Worm (Caenorhabditis elegans) whole organism, mixed stage, embryonic: ENCODE results near the gene ZK930.6.

Experiments used
- M03D4.4 ChIP-seq: sonication (generic microtip); optimal IDR thresholded peaks from 2 replicates; lab custom pipeline; 2017; ENCODE audit warnings: mild to moderate bottlenecking, missing genetic modification characterization, missing compliant biosample characterization
- bed-3 ChIP-seq: fragments of 200-800 bp; sonication (Bioruptor generic); optimal IDR thresholded peaks from 3 replicates; lab custom pipeline; 2018; ENCODE audit warnings: mild to moderate bottlenecking, missing genetic modification characterization, moderate library complexity, missing compliant biosample characterization
- blmp-1 ChIP-seq: fragments of 150-350 bp; optimal IDR thresholded peaks from 2 replicates; lab custom pipeline; 2014; ENCODE audit warnings: missing biosample characterization, missing genetic modification characterization
- ceh-39 ChIP-seq: fragments of 150-350 bp; optimal IDR thresholded peaks from 2 replicates; lab custom pipeline; 2014; ENCODE audit warnings: missing biosample characterization, missing genetic modification characterization
- ceh-43 ChIP-seq: fragments of 200-800 bp; sonication (Bioruptor generic); optimal IDR thresholded peaks from 2 replicates; lab custom pipeline; 2018; ENCODE audit warnings: mild to moderate bottlenecking, missing genetic modification characterization, moderate library complexity, missing compliant biosample characterization
- ceh-83 ChIP-seq: fragments of 200-800 bp; sonication (Bioruptor generic); optimal IDR thresholded peaks from 2 replicates; lab custom pipeline; 2018; ENCODE audit warnings: mild to moderate bottlenecking, missing genetic modification characterization, missing compliant biosample characterization
- ces-1 ChIP-seq: fragments of 150-350 bp; optimal IDR thresholded peaks from 2 replicates; lab custom pipeline; 2014; ENCODE audit warnings: missing biosample characterization, missing genetic modification reagents, missing genetic modification characterization
- elt-1 ChIP-seq: sonication (generic microtip); optimal IDR thresholded peaks from 2 replicates; lab custom pipeline; 2017; ENCODE audit warnings: missing genetic modification characterization, mild to moderate bottlenecking, missing compliant biosample characterization, antibody characterized with exemption, moderate library complexity, borderline replicate concordance; ENCODE audit not compliant: insufficient read depth
- elt-3 ChIP-seq: fragments of 150-350 bp; optimal IDR thresholded peaks from 2 replicates; lab custom pipeline; 2014; ENCODE audit warnings: missing biosample characterization, missing genetic modification characterization
- flh-1 ChIP-seq: fragments of 200-800 bp; sonication (Bioruptor generic); optimal IDR thresholded peaks from 2 replicates; lab custom pipeline; 2018; ENCODE audit warnings: mild to moderate bottlenecking, missing genetic modification characterization, moderate library complexity, missing compliant biosample characterization
- ham-2 ChIP-seq: fragments of 200-800 bp; sonication (Bioruptor generic); optimal IDR thresholded peaks from 2 replicates; lab custom pipeline; 2018; ENCODE audit warnings: mild to moderate bottlenecking, missing genetic modification characterization, missing compliant biosample characterization
- hlh-1 ChIP-seq: fragments of 150-350 bp; optimal IDR thresholded peaks from 2 replicates; lab custom pipeline; 2014; ENCODE audit warnings: missing biosample characterization, missing genetic modification reagents, missing genetic modification characterization
- lin-13 ChIP-seq: fragments of 150-350 bp; optimal IDR thresholded peaks from 2 replicates; lab custom pipeline; 2014; ENCODE audit warnings: missing biosample characterization, missing genetic modification characterization
- lin-32 ChIP-seq: fragments of 200-800 bp; sonication (Bioruptor generic); optimal IDR thresholded peaks from 2 replicates; lab custom pipeline; 2018; ENCODE audit warnings: mild to moderate bottlenecking, missing genetic modification characterization, missing compliant biosample characterization
- lsy-2 ChIP-seq: fragments of 150-350 bp; optimal IDR thresholded peaks from 2 replicates; lab custom pipeline; 2014; ENCODE audit warnings: missing biosample characterization, missing genetic modification characterization
- mab-5 ChIP-seq: fragments of 150-350 bp; optimal IDR thresholded peaks from 2 replicates; lab custom pipeline; 2014; ENCODE audit warnings: missing biosample characterization, missing genetic modification characterization
- mep-1 ChIP-seq: fragments of 150-350 bp; optimal IDR thresholded peaks from 2 replicates; lab custom pipeline; 2017; ENCODE audit warnings: missing biosample characterization, missing genetic modification reagents, missing genetic modification characterization, inconsistent platforms
- nhr-12 ChIP-seq: fragments of 150-350 bp; optimal IDR thresholded peaks from 2 replicates; lab custom pipeline; 2014; ENCODE audit warnings: missing biosample characterization, missing genetic modification characterization
- nhr-2 ChIP-seq: fragments of 150-350 bp; optimal IDR thresholded peaks from 2 replicates; lab custom pipeline; 2014; ENCODE audit warnings: missing biosample characterization, missing genetic modification characterization
- nhr-237 ChIP-seq: fragments of 150-350 bp; optimal IDR thresholded peaks from 2 replicates; lab custom pipeline; 2014; ENCODE audit warnings: missing biosample characterization, missing genetic modification characterization
- nhr-28 ChIP-seq: fragments of 150-350 bp; optimal IDR thresholded peaks from 2 replicates; lab custom pipeline; 2014; ENCODE audit warnings: missing biosample characterization, missing genetic modification characterization
- nhr-76 ChIP-seq: sonication (generic microtip); optimal IDR thresholded peaks from 2 replicates; lab custom pipeline; 2017; ENCODE audit warnings: missing biosample characterization, missing genetic modification characterization
- pha-4 ChIP-seq: fragments of 150-350 bp; optimal IDR thresholded peaks from 2 replicates; lab custom pipeline; 2018; ENCODE audit warnings: missing biosample characterization, missing genetic modification reagents, missing genetic modification characterization
- sem-2 ChIP-seq: fragments of 200-800 bp; sonication (Bioruptor generic); optimal IDR thresholded peaks from 2 replicates; lab custom pipeline; 2018; ENCODE audit warnings: mild to moderate bottlenecking, missing genetic modification characterization, missing compliant biosample characterization
- tbx-8 ChIP-seq: fragments of 200-800 bp; sonication (Bioruptor generic); optimal IDR thresholded peaks from 2 replicates; lab custom pipeline; 2018; ENCODE audit warnings: mild to moderate bottlenecking, missing genetic modification characterization, moderate library complexity, missing compliant biosample characterization
- unc-120 ChIP-seq: sonication (generic microtip); optimal IDR thresholded peaks from 2 replicates; lab custom pipeline; 2017; ENCODE audit warnings: missing genetic modification characterization, missing compliant biosample characterization; ENCODE audit not compliant: poor library complexity, severe bottlenecking
- unc-39 ChIP-seq: fragments of 150-350 bp; optimal IDR thresholded peaks from 2 replicates; lab custom pipeline; 2014; ENCODE audit warnings: missing biosample characterization, missing genetic modification characterization
- unc-62 ChIP-seq: fragments of 150-350 bp; optimal IDR thresholded peaks from 2 replicates; lab custom pipeline; 2014; ENCODE audit warnings: missing biosample characterization, missing genetic modification reagents, missing genetic modification characterization
- zip-8 ChIP-seq: fragments of 150-350 bp; optimal IDR thresholded peaks from 2 replicates; lab custom pipeline; 2014; ENCODE audit warnings: missing biosample characterization, missing genetic modification characterization
- ztf-11 ChIP-seq: fragments of 150-350 bp; optimal IDR thresholded peaks from 2 replicates; lab custom pipeline; 2014; ENCODE audit warnings: missing biosample characterization, missing genetic modification characterization

The ZK930.6 gene

DNA sequence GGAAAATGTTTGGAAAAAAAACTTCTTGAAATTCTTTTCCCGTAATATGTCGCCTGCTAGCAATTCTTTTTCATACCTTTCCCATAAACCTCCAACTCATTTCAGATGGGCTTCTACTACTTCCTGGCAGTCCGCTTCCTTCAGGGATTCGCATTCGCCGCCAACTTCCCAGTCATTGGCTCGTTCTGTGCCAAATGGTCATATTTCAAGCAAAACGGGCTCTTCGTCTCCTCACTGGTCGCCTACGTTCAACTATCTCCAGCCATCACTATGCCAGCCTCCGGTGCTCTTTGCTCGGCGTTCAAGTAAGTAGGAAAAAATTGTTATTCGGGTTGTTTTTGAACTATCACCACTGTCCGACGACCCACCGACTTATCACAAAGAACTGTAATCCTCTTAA, 39.7 kb upstream of the ZK930.6 start:
- no peak for TF ChIP-seq nhr-12 (tag; lab: Kevin White, UChicago)
- TF ChIP-seq ceh-43 (GFP tag; lab: Kevin White, UChicago) = no peak
- no peak for TF ChIP-seq ztf-11 (tag; lab: Kevin White, UChicago)
- TF ChIP-seq blmp-1 (tag; lab: Kevin White, UChicago) = no peak

ce11 chrII:11844984-11845383, 38.8 kb upstream of the ZK930.6 start:
- no peak for TF ChIP-seq nhr-237 (tag; lab: Kevin White, UChicago)
- TF ChIP-seq flh-1 (GFP tag; lab: Kevin White, UChicago) = no peak
- no peak for TF ChIP-seq mep-1
- no peak for TF ChIP-seq elt-3
- no peak for TF ChIP-seq nhr-76 (tag; lab: Kevin White, UChicago)
- no peak for TF ChIP-seq unc-120 (tag; lab: Kevin White, UChicago)
- TF ChIP-seq nhr-28 (tag; lab: Kevin White, UChicago) = no peak
- no peak for TF ChIP-seq bed-3 (GFP tag; lab: Kevin White, UChicago)
- no peak for TF ChIP-seq M03D4.4 (tag; lab: Kevin White, UChicago)
- no peak for TF ChIP-seq lsy-2 (tag; lab: Kevin White, UChicago)
- no peak for TF ChIP-seq unc-62

- TF ChIP-seq ceh-43 (GFP tag; lab: Kevin White, UChicago) = no peak
- TF ChIP-seq tbx-8 (GFP tag; lab: Kevin White, UChicago) = no peak
- TF ChIP-seq lin-13 (tag; lab: Kevin White, UChicago) = no peak
- no peak for TF ChIP-seq mep-1
- TF ChIP-seq nhr-28 (tag; lab: Kevin White, UChicago) = no peak
- no peak for TF ChIP-seq sem-2
- TF ChIP-seq pha-4 = no peak
- no peak for TF ChIP-seq lin-32 (GFP tag; lab: Kevin White, UChicago)
- TF ChIP-seq nhr-76 (tag; lab: Kevin White, UChicago) = no peak
- no peak for TF ChIP-seq ceh-39 (tag; lab: Kevin White, UChicago)
- TF ChIP-seq mab-5 (tag; lab: Kevin White, UChicago) = no peak
- no peak for TF ChIP-seq flh-1 (GFP tag; lab: Kevin White, UChicago)
- no peak for TF ChIP-seq ztf-11 (tag; lab: Kevin White, UChicago)
- TF ChIP-seq nhr-2 (tag; lab: Kevin White, UChicago) = no peak
- TF ChIP-seq hlh-1 (tag; lab: Kevin White, UChicago) = no peak
- TF ChIP-seq ceh-83 (GFP tag; lab: Kevin White, UChicago) = no peak
- TF ChIP-seq bed-3 (GFP tag; lab: Kevin White, UChicago) = no peak
- TF ChIP-seq unc-62 = no peak
These were observed 37.8 kb upstream of the ZK930.6 start for ce11 chrII:11845954-11846353.

ce11 chrII:11849572-11849971, 34.2 kb upstream of the ZK930.6 start:
- TF ChIP-seq flh-1 (GFP tag; lab: Kevin White, UChicago) (no peak), mep-1 (no peak), elt-3 (no peak), nhr-12 (tag; lab: Kevin White, UChicago) (no peak), ceh-39 (tag; lab: Kevin White, UChicago) (no peak), zip-8 (tag; lab: Kevin White, UChicago) (no peak), unc-62 (no peak), unc-39 (tag; lab: Kevin White, UChicago) (no peak), nhr-2 (tag; lab: Kevin White, UChicago) (no peak), ces-1 (GFP tag; lab: Kevin White, UChicago) (no peak), ham-2 (GFP tag; lab: Kevin White, UChicago) (no peak), elt-1 (tag; lab: Kevin White, UChicago) (no peak), sem-2 (no peak), unc-120 (tag; lab: Kevin White, UChicago) (no peak)

DNA sequence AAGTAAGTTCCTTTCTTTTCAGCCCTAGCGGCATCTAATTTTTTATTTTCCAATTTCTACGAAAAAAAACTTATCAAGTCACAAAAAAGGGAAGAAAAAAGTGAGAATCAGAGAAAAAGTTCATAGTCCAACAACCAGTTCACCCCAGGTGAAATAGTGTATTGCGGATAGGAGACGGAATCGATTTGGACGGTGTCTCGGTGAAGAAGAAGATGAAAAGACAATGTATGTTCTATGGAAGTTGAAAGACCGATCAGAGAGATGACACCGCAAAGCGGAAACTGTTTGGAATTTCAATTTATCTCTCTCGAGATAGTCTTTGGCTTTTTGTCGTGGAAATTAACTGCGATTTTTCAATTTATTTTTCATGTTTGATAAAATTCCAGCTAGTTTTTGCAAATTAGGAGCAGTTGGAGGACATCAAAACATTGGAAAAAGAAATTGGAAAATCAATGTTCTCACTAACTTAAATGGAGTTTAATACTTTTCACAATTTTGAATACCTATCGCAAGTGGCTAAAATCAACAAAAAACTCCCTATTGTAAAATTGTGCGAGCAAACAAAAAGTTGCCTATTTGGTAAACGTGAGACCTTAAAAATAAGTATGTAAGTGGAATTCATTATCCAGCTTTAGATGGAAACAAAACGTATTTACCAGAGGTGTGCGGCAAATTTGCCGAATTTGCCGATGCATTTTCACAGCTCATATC, 31.4 kb upstream of the ZK930.6 start:
- TF ChIP-seq mab-5 (tag; lab: Kevin White, UChicago) = no peak
- no peak for TF ChIP-seq ceh-43 (GFP tag; lab: Kevin White, UChicago)
- no peak for TF ChIP-seq lin-32 (GFP tag; lab: Kevin White, UChicago)
- no peak for TF ChIP-seq nhr-76 (tag; lab: Kevin White, UChicago)
- TF ChIP-seq elt-3 = no peak
- no peak for TF ChIP-seq sem-2
